Worm (Caenorhabditis elegans): ENCODE measurements around the gene coh-3.

ce11 chrV:14493665-14494064 is 36.4 kb downstream of the coh-3 start:
- TF ChIP-seq tab-1 (GFP tag; IDR thresholded peaks at IDR 0.05): no peak
- no peak for TF ChIP-seq ztf-29 (GFP tag; IDR thresholded peaks at IDR 0.05)
- TF ChIP-seq cog-1 (tag; optimal IDR thresholded peaks at IDR 0.05): no peak
- no peak for TF ChIP-seq flt-1 (GFP tag; IDR thresholded peaks at IDR 0.05)
- TF ChIP-seq med-1 (GFP tag; optimal IDR thresholded peaks at IDR 0.05; ENCODE audit: insufficient read depth): no peak
- no peak for TF ChIP-seq ref-1 (GFP tag; conservative IDR thresholded peaks at IDR 0.05)
- no peak for TF ChIP-seq klf-2 (GFP tag; conservative IDR thresholded peaks at IDR 0.05)
